Worm (Caenorhabditis elegans) whole organism, midembryonic: Measurements from ENCODE around the gene R11D1.13.

Source experiments
- T22C8.4 ChIP-seq: fragments of 200-800 bp; sonication (Bioruptor generic); IDR thresholded peaks from 2 replicates; pipeline ENCODE4 v1.3.6; 2022; ENCODE audit warnings: missing genetic modification characterization, missing compliant biosample characterization
- cog-1 ChIP-seq: sonication (generic microtip); optimal IDR thresholded peaks from 2 replicates; lab custom pipeline; 2016; ENCODE audit warnings: missing genetic modification characterization, missing compliant biosample characterization
- flt-1 ChIP-seq: fragments of 200-800 bp; sonication (Bioruptor generic); IDR thresholded peaks from 2 replicates; pipeline ENCODE4 v1.3.6; 2022; ENCODE audit warnings: missing genetic modification characterization, missing compliant biosample characterization
- klf-2 ChIP-seq: fragments of 200-800 bp; sonication (Bioruptor generic); conservative IDR thresholded peaks from 2 replicates; pipeline ENCODE4 v1.3.6; 2022; ENCODE audit warnings: missing genetic modification reagents, missing genetic modification characterization, missing compliant biosample characterization
- med-1 ChIP-seq: sonication (generic microtip); optimal IDR thresholded peaks from 2 replicates; lab custom pipeline; 2017; ENCODE audit warnings: missing genetic modification characterization, mild to moderate bottlenecking, missing compliant biosample characterization, antibody characterized with exemption, missing genetic modification reagents; ENCODE audit not compliant: insufficient read depth
- ref-1 ChIP-seq: fragments of 200-800 bp; sonication (Bioruptor generic); conservative IDR thresholded peaks from 2 replicates; pipeline ENCODE4 v1.3.6; 2022; ENCODE audit warnings: missing genetic modification reagents, missing genetic modification characterization, missing compliant biosample characterization
- tab-1 ChIP-seq: fragments of 200-800 bp; sonication (Bioruptor generic); IDR thresholded peaks from 2 replicates; pipeline ENCODE4 v1.3.6; 2022; ENCODE audit warnings: missing genetic modification characterization, missing compliant biosample characterization
- ztf-23 ChIP-seq: fragments of 200-800 bp; sonication (Bioruptor generic); IDR thresholded peaks from 2 replicates; pipeline ENCODE4 v1.3.6; 2022; ENCODE audit warnings: missing genetic modification reagents, missing genetic modification characterization, missing compliant biosample characterization
- ztf-29 ChIP-seq: fragments of 200-800 bp; sonication (Bioruptor generic); IDR thresholded peaks from 2 replicates; pipeline ENCODE4 v1.3.6; 2022; ENCODE audit warnings: missing genetic modification reagents, missing genetic modification characterization, missing compliant biosample characterization

ce11 chrV:12696790-12697189, 30.2 kb upstream of the R11D1.13 start:
- TF ChIP-seq ztf-29 (GFP tag; lab: Robert Waterston, UW) (no peak), tab-1 (GFP tag; lab: Robert Waterston, UW) (no peak), T22C8.4 (GFP tag; lab: Robert Waterston, UW) (no peak), ref-1 (GFP tag; lab: Robert Waterston, UW) (no peak), cog-1 (tag; lab: Kevin White, UChicago) (no peak), klf-2 (GFP tag; lab: Robert Waterston, UW) (no peak), med-1 (GFP tag; lab: Kevin White, UChicago) (no peak), flt-1 (GFP tag; lab: Robert Waterston, UW) (no peak), ztf-23 (no peak)
